Worm (Caenorhabditis elegans) whole organism, L3 larva: ENCODE results near the gene srw-71.

Experiments used
- R02D3.7 ChIP-seq: fragments of 150-350 bp; optimal IDR thresholded peaks from 2 replicates; lab custom pipeline; 2014; ENCODE audit warnings: missing biosample characterization, missing genetic modification characterization
- ZK546.5 ChIP-seq: sonication (generic microtip); optimal IDR thresholded peaks from 2 replicates; lab custom pipeline; 2017; ENCODE audit warnings: missing biosample characterization, missing genetic modification characterization
- aly-2 ChIP-seq: fragments of 150-350 bp; optimal IDR thresholded peaks from 2 replicates; lab custom pipeline; 2014; ENCODE audit warnings: missing biosample characterization, missing genetic modification characterization
- ceh-16 ChIP-seq: sonication (generic microtip); optimal IDR thresholded peaks from 2 replicates; lab custom pipeline; 2017; ENCODE audit warnings: missing biosample characterization, missing genetic modification characterization
- ceh-82 ChIP-seq: fragments of 150-350 bp; optimal IDR thresholded peaks from 2 replicates; lab custom pipeline; 2014; ENCODE audit warnings: missing biosample characterization, missing genetic modification characterization
- ceh-9 ChIP-seq: sonication (generic microtip); optimal IDR thresholded peaks from 2 replicates; lab custom pipeline; 2018; ENCODE audit warnings: missing biosample characterization, missing genetic modification characterization
- daf-12 ChIP-seq: fragments of 150-350 bp; optimal IDR thresholded peaks from 2 replicates; lab custom pipeline; 2014; ENCODE audit warnings: missing biosample characterization, missing genetic modification reagents, missing genetic modification characterization
- egl-27 ChIP-seq: sonication (generic microtip); optimal IDR thresholded peaks from 4 replicates; lab custom pipeline; 2017; ENCODE audit warnings: missing biosample characterization, missing genetic modification reagents, missing genetic modification characterization
- elt-1 ChIP-seq: fragments of 150-350 bp; optimal IDR thresholded peaks from 2 replicates; lab custom pipeline; 2014; ENCODE audit warnings: missing biosample characterization, missing genetic modification characterization
- elt-2 ChIP-seq: sonication (generic microtip); optimal IDR thresholded peaks from 2 replicates; lab custom pipeline; 2016; ENCODE audit warnings: missing genetic modification reagents, mild to moderate bottlenecking, missing genetic modification characterization, missing compliant biosample characterization
- elt-3 ChIP-seq, 3 experiments: fragments of 150-350 bp in 1 of 3; sonication (generic microtip) in 2 of 3; optimal IDR thresholded peaks; 2 replicates in 2 of 3; 4 replicates in 1 of 3; lab custom pipeline; 2014 to 2017; ENCODE audit warnings: missing biosample characterization in 3 of 3, missing genetic modification characterization in 3 of 3
- eor-1 ChIP-seq, 2 experiments: fragments of 150-350 bp; optimal IDR thresholded peaks; 2 replicates each; lab custom pipeline; 2014 to 2018; ENCODE audit warnings: missing biosample characterization in 2 of 2, missing genetic modification characterization in 2 of 2
- fkh-10 ChIP-seq: sonication (generic microtip); optimal IDR thresholded peaks from 2 replicates; lab custom pipeline; 2017; ENCODE audit warnings: missing biosample characterization, missing genetic modification reagents, missing genetic modification characterization
- fos-1 ChIP-seq: fragments of 150-350 bp; optimal IDR thresholded peaks from 2 replicates; lab custom pipeline; 2014; ENCODE audit warnings: missing biosample characterization, missing genetic modification characterization
- hmg-11 ChIP-seq: sonication (generic microtip); optimal IDR thresholded peaks from 2 replicates; lab custom pipeline; 2016; ENCODE audit warnings: missing genetic modification characterization, missing compliant biosample characterization
- lin-15B ChIP-seq: fragments of 150-350 bp; optimal IDR thresholded peaks from 2 replicates; lab custom pipeline; 2014; ENCODE audit warnings: missing biosample characterization, missing genetic modification characterization
- lin-39 ChIP-seq: fragments of 150-350 bp; optimal IDR thresholded peaks from 2 replicates; lab custom pipeline; 2018; ENCODE audit warnings: missing biosample characterization, missing genetic modification reagents, missing genetic modification characterization
- lsy-12 ChIP-seq: sonication (generic microtip); optimal IDR thresholded peaks from 2 replicates; lab custom pipeline; 2016; ENCODE audit warnings: mild to moderate bottlenecking, missing genetic modification characterization, missing compliant biosample characterization
- mdl-1 ChIP-seq: fragments of 150-350 bp; optimal IDR thresholded peaks from 2 replicates; lab custom pipeline; 2014; ENCODE audit warnings: missing biosample characterization, missing genetic modification characterization
- mml-1 ChIP-seq: fragments of 150-350 bp; sonication (generic microtip); optimal IDR thresholded peaks from 3 replicates; lab custom pipeline; 2014; ENCODE audit warnings: missing biosample characterization, missing genetic modification characterization
- nfya-1 ChIP-seq: sonication (generic microtip); optimal IDR thresholded peaks from 2 replicates; lab custom pipeline; 2017; ENCODE audit warnings: missing genetic modification characterization, mild to moderate bottlenecking, missing compliant biosample characterization, antibody characterized with exemption, moderate library complexity; ENCODE audit not compliant: insufficient read depth
- nhr-11 ChIP-seq: fragments of 150-350 bp; optimal IDR thresholded peaks from 2 replicates; lab custom pipeline; 2014; ENCODE audit warnings: missing biosample characterization, missing genetic modification characterization
- nhr-12 ChIP-seq: fragments of 150-350 bp; optimal IDR thresholded peaks from 2 replicates; lab custom pipeline; 2014; ENCODE audit warnings: missing biosample characterization, missing genetic modification characterization
- nhr-23 ChIP-seq: fragments of 150-350 bp; optimal IDR thresholded peaks from 2 replicates; lab custom pipeline; 2014; ENCODE audit warnings: missing biosample characterization, missing genetic modification reagents, missing genetic modification characterization
- nhr-237 ChIP-seq: fragments of 150-350 bp; optimal IDR thresholded peaks from 2 replicates; lab custom pipeline; 2014; ENCODE audit warnings: missing biosample characterization, missing genetic modification characterization
- nhr-25 ChIP-seq: sonication (generic microtip); optimal IDR thresholded peaks from 2 replicates; lab custom pipeline; 2017; ENCODE audit warnings: missing biosample characterization, missing genetic modification characterization
- nhr-28 ChIP-seq: fragments of 150-350 bp; optimal IDR thresholded peaks from 2 replicates; lab custom pipeline; 2014; ENCODE audit warnings: missing biosample characterization, missing genetic modification characterization
- nhr-43 ChIP-seq: sonication (generic microtip); optimal IDR thresholded peaks from 2 replicates; lab custom pipeline; 2016; ENCODE audit warnings: mild to moderate bottlenecking, missing genetic modification characterization, missing compliant biosample characterization; ENCODE audit not compliant: poor library complexity, severe bottlenecking
- nhr-67 ChIP-seq: fragments of 150-350 bp; optimal IDR thresholded peaks from 2 replicates; lab custom pipeline; 2014; ENCODE audit warnings: missing biosample characterization, missing genetic modification characterization
- nhr-76 ChIP-seq: fragments of 150-350 bp; sonication (generic microtip); optimal IDR thresholded peaks from 5 replicates; lab custom pipeline; 2014; ENCODE audit warnings: missing biosample characterization, missing genetic modification characterization
- nhr-77 ChIP-seq: fragments of 150-350 bp; optimal IDR thresholded peaks from 2 replicates; lab custom pipeline; 2014; ENCODE audit warnings: missing biosample characterization, missing genetic modification characterization
- pha-4 ChIP-seq: fragments of 150-350 bp; optimal IDR thresholded peaks from 2 replicates; lab custom pipeline; 2014; ENCODE audit warnings: missing biosample characterization, missing genetic modification reagents, missing genetic modification characterization
- pqm-1 ChIP-seq: fragments of 150-350 bp; optimal IDR thresholded peaks from 2 replicates; lab custom pipeline; 2017; ENCODE audit warnings: missing biosample characterization, missing genetic modification characterization, inconsistent platforms
- sea-2 ChIP-seq: fragments of 150-350 bp; sonication (generic microtip); optimal IDR thresholded peaks from 4 replicates; lab custom pipeline; 2014; ENCODE audit warnings: missing biosample characterization, missing genetic modification reagents, missing genetic modification characterization
- skn-1 ChIP-seq: fragments of 150-350 bp; optimal IDR thresholded peaks from 2 replicates; lab custom pipeline; 2014; ENCODE audit warnings: missing biosample characterization, missing genetic modification characterization
- snpc-4 ChIP-seq: fragments of 150-350 bp; optimal IDR thresholded peaks from 2 replicates; lab custom pipeline; 2014; ENCODE audit warnings: missing biosample characterization, missing genetic modification characterization
- unc-62 ChIP-seq: fragments of 150-350 bp; sonication (generic microtip); optimal IDR thresholded peaks from 4 replicates; lab custom pipeline; 2014; ENCODE audit warnings: missing biosample characterization, missing genetic modification reagents, missing genetic modification characterization
- zag-1 ChIP-seq: fragments of 150-350 bp; optimal IDR thresholded peaks from 2 replicates; lab custom pipeline; 2014; ENCODE audit warnings: missing biosample characterization, missing genetic modification characterization
- ztf-11 ChIP-seq: fragments of 150-350 bp; optimal IDR thresholded peaks from 2 replicates; lab custom pipeline; 2014; ENCODE audit warnings: missing biosample characterization, missing genetic modification characterization
- ztf-4 ChIP-seq: fragments of 150-350 bp; optimal IDR thresholded peaks from 2 replicates; lab custom pipeline; 2014; ENCODE audit warnings: missing biosample characterization, missing genetic modification characterization

Gene srw-71

ce11 chrV:7431016-7431415, at the start of gene srw-71:
Gene srw-71 (minus strand): TSS chrV:7431116.
- TF ChIP-seq pha-4 (tag; lab: Kevin White, UChicago): no peak
- no peak for TF ChIP-seq egl-27
- TF ChIP-seq lin-15B (tag; lab: Kevin White, UChicago): no peak
- no peak for TF ChIP-seq ztf-4 (tag; lab: Kevin White, UChicago)
- TF ChIP-seq ceh-16 (tag; lab: Kevin White, UChicago): no peak
- no peak for TF ChIP-seq mml-1 (tag; lab: Kevin White, UChicago)
- no peak for TF ChIP-seq zag-1 (tag; lab: Kevin White, UChicago)
- no peak for TF ChIP-seq fos-1 (tag; lab: Kevin White, UChicago)
- no peak for TF ChIP-seq ZK546.5 (tag; lab: Kevin White, UChicago)
- no peak for TF ChIP-seq fkh-10 (GFP tag; lab: Kevin White, UChicago)
- TF ChIP-seq nhr-237 (tag; lab: Kevin White, UChicago): no peak

ce11 chrV:7478404-7478803, 47.5 kb upstream of the srw-71 start, which contains the start of gene str-190:
Gene str-190 (minus strand): TSS chrV:7478504.
- no peak for TF ChIP-seq ceh-9
- TF ChIP-seq unc-62 (GFP tag; lab: Kevin White, UChicago): no peak
- no peak for TF ChIP-seq nfya-1 (tag; lab: Kevin White, UChicago)
- no peak for TF ChIP-seq ceh-82 (tag; lab: Kevin White, UChicago)
- no peak for TF ChIP-seq elt-3 (tag; optimal IDR thresholded peaks at IDR 0.05; lab: Kevin White, UChicago)
- TF ChIP-seq zag-1 (tag; lab: Kevin White, UChicago): no peak
- TF ChIP-seq nhr-237 (tag; lab: Kevin White, UChicago): no peak
- no peak for TF ChIP-seq fos-1 (tag; lab: Kevin White, UChicago)
- no peak for TF ChIP-seq nhr-67 (tag; lab: Kevin White, UChicago)
- TF ChIP-seq lsy-12: no peak
- TF ChIP-seq daf-12 (tag; lab: Kevin White, UChicago): no peak

ce11 chrV:7476766-7477165, 45.9 kb upstream of the srw-71 start, which contains the start of gene srh-125:
Gene srh-125 (minus strand): TSS chrV:7476866.
- TF ChIP-seq nhr-43 (tag; lab: Kevin White, UChicago) (no peak), ZK546.5 (tag; lab: Kevin White, UChicago) (no peak), nhr-76 (tag; lab: Kevin White, UChicago) (no peak)

- TF ChIP-seq ztf-11 (tag; lab: Kevin White, UChicago) (no peak), hmg-11 (no peak), nhr-25 (tag; lab: Kevin White, UChicago) (no peak)
Measured at ce11 chrV:7472815-7473214, 41.9 kb upstream of the srw-71 start, which contains the start of gene str-28. Gene str-28 (minus strand): TSS chrV:7472915.

- TF ChIP-seq lin-15B (tag; lab: Kevin White, UChicago): peak; percentile 77
- no peak for TF ChIP-seq lin-39
- TF ChIP-seq ZK546.5 (tag; lab: Kevin White, UChicago): no peak
- TF ChIP-seq ceh-82 (tag; lab: Kevin White, UChicago): no peak
- peak; percentile 57 for TF ChIP-seq nhr-43 (tag; lab: Kevin White, UChicago)
- TF ChIP-seq skn-1: no peak
- TF ChIP-seq eor-1 (tag; optimal IDR thresholded peaks at IDR 0.05; lab: Kevin White, UChicago): no peak
- no peak for TF ChIP-seq nhr-67 (tag; lab: Kevin White, UChicago)
- peak; percentile 76 for TF ChIP-seq snpc-4 (tag; lab: Kevin White, UChicago)
- TF ChIP-seq nhr-11 (tag; lab: Kevin White, UChicago): no peak
- no peak for TF ChIP-seq unc-62 (GFP tag; lab: Kevin White, UChicago)
- no peak for TF ChIP-seq nhr-237 (tag; lab: Kevin White, UChicago)
- TF ChIP-seq R02D3.7 (tag; lab: Kevin White, UChicago): no peak
- TF ChIP-seq nhr-77 (tag; lab: Kevin White, UChicago): no peak
- TF ChIP-seq zag-1 (tag; lab: Kevin White, UChicago): no peak
- peak; percentile 40 for TF ChIP-seq elt-2 (tag; lab: Kevin White, UChicago)
- no peak for TF ChIP-seq lsy-12
- TF ChIP-seq nhr-28 (tag; lab: Kevin White, UChicago): no peak
- no peak for TF ChIP-seq fos-1 (tag; lab: Kevin White, UChicago)
- TF ChIP-seq nhr-12: no peak
- TF ChIP-seq ceh-9: no peak
- TF ChIP-seq elt-3 (tag; optimal IDR thresholded peaks at IDR 0.05; lab: Kevin White, UChicago): no peak
- TF ChIP-seq nfya-1 (tag; lab: Kevin White, UChicago): peak; percentile 71
- TF ChIP-seq hmg-11: peak; percentile 80
- no peak for TF ChIP-seq ceh-16 (tag; lab: Kevin White, UChicago)
- TF ChIP-seq ztf-4 (tag; lab: Kevin White, UChicago): no peak
- TF ChIP-seq daf-12 (tag; lab: Kevin White, UChicago): no peak
- no peak for TF ChIP-seq nhr-23
- TF ChIP-seq nhr-25 (tag; lab: Kevin White, UChicago): peak; percentile 65
- no peak for TF ChIP-seq ztf-11 (tag; lab: Kevin White, UChicago)
- TF ChIP-seq aly-2 (tag; lab: Kevin White, UChicago): no peak
- no peak for TF ChIP-seq elt-1 (tag; lab: Kevin White, UChicago)
- no peak for TF ChIP-seq fkh-10 (GFP tag; lab: Kevin White, UChicago)
- peak; percentile 39 for TF ChIP-seq pqm-1 (tag; lab: Kevin White, UChicago)
- TF ChIP-seq mml-1 (tag; lab: Kevin White, UChicago): no peak
- TF ChIP-seq sea-2 (GFP tag; lab: Kevin White, UChicago): no peak
- TF ChIP-seq egl-27: no peak
- TF ChIP-seq nhr-76 (tag; lab: Kevin White, UChicago): no peak
- no peak for TF ChIP-seq mdl-1 (tag; lab: Kevin White, UChicago)
Measured at ce11 chrV:7465509-7465908, 34.6 kb upstream of the srw-71 start, which contains the start of gene F25E5.1. Gene F25E5.1 (plus strand): TSS chrV:7465884.
